Fruit fly (Drosophila melanogaster): ENCODE measurements around the gene GCC185.

Gene GCC185

dm6 chr3R:12010202-12010824 is at the start of gene GCC185, which contains the start of gene KLHL18:
Gene GCC185 (plus strand): TSS chr3R:12010772.
Gene KLHL18 (minus strand): TSS chr3R:12010434.
- TF ChIP-seq pan (optimal IDR thresholded peaks at IDR 0.05) (no peak), usp (GFP tag; optimal IDR thresholded peaks at IDR 0.05) (no peak)

dm6 chr3R:11962739-11963214 is 47.8 kb upstream of the GCC185 start, which contains the start of the genes CG3281 and aurA:
Gene CG3281 (minus strand): TSS chr3R:11962805.
Gene aurA (plus strand): TSS chr3R:11963124.
- TF ChIP-seq Dll (optimal IDR thresholded peaks at IDR 0.05), result no peak
- no peak for TF ChIP-seq EcR (GFP tag; optimal IDR thresholded peaks at IDR 0.05)
- no peak for TF ChIP-seq CG8478 (optimal IDR thresholded peaks at IDR 0.05)
- TF ChIP-seq usp (GFP tag; optimal IDR thresholded peaks at IDR 0.05), result no peak
- no peak for TF ChIP-seq pan (optimal IDR thresholded peaks at IDR 0.05)
- no peak for TF ChIP-seq psq (optimal IDR thresholded peaks at IDR 0.05)

- no peak for TF ChIP-seq usp (GFP tag; optimal IDR thresholded peaks at IDR 0.05)
- TF ChIP-seq CG8478 (optimal IDR thresholded peaks at IDR 0.05), result no peak
- TF ChIP-seq psq (optimal IDR thresholded peaks at IDR 0.05), result no peak
- no peak for TF ChIP-seq EcR (GFP tag; optimal IDR thresholded peaks at IDR 0.05)
- TF ChIP-seq Dll (optimal IDR thresholded peaks at IDR 0.05), result no peak
- TF ChIP-seq pan (optimal IDR thresholded peaks at IDR 0.05), result no peak
These were observed 46.6 kb upstream of the GCC185 start for dm6 chr3R:11964000-11964399.

- no peak for TF ChIP-seq pan (optimal IDR thresholded peaks at IDR 0.05)
- no peak for TF ChIP-seq CG8478 (optimal IDR thresholded peaks at IDR 0.05)
- no peak for TF ChIP-seq EcR (GFP tag; optimal IDR thresholded peaks at IDR 0.05)
- no peak for TF ChIP-seq psq (optimal IDR thresholded peaks at IDR 0.05)
- TF ChIP-seq Dll (optimal IDR thresholded peaks at IDR 0.05), result no peak
- no peak for TF ChIP-seq usp (GFP tag; optimal IDR thresholded peaks at IDR 0.05)
These were observed 43.1 kb upstream of the GCC185 start, which contains the start of the genes CG12213 and GC1 for dm6 chr3R:11967262-11968029. Gene CG12213 (minus strand): TSS chr3R:11967691. Gene GC1 (plus strand): TSS chr3R:11967708.

dm6 chr3R:11968030-11968753 is 42.4 kb upstream of the GCC185 start:
- TF ChIP-seq psq (optimal IDR thresholded peaks at IDR 0.05), result no peak
- TF ChIP-seq pan (optimal IDR thresholded peaks at IDR 0.05), result no peak
- TF ChIP-seq CG8478 (optimal IDR thresholded peaks at IDR 0.05), result no peak
- no peak for TF ChIP-seq Dll (optimal IDR thresholded peaks at IDR 0.05)
- TF ChIP-seq usp (GFP tag; optimal IDR thresholded peaks at IDR 0.05), result no peak
- no peak for TF ChIP-seq EcR (GFP tag; optimal IDR thresholded peaks at IDR 0.05)

dm6 chr3R:11969217-11969616 is 41.4 kb upstream of the GCC185 start:
- TF ChIP-seq pan (optimal IDR thresholded peaks at IDR 0.05) (no peak), usp (GFP tag; optimal IDR thresholded peaks at IDR 0.05) (no peak), Dll (optimal IDR thresholded peaks at IDR 0.05) (no peak), EcR (GFP tag; optimal IDR thresholded peaks at IDR 0.05) (no peak), psq (optimal IDR thresholded peaks at IDR 0.05) (no peak), CG8478 (optimal IDR thresholded peaks at IDR 0.05) (no peak)

- TF ChIP-seq Dll (optimal IDR thresholded peaks at IDR 0.05) (no peak), EcR (GFP tag; optimal IDR thresholded peaks at IDR 0.05) (no peak), CG8478 (optimal IDR thresholded peaks at IDR 0.05) (no peak), usp (GFP tag; optimal IDR thresholded peaks at IDR 0.05) (no peak), pan (optimal IDR thresholded peaks at IDR 0.05) (no peak), psq (optimal IDR thresholded peaks at IDR 0.05) (no peak)
These were observed 39.2 kb upstream of the GCC185 start, which contains the start of gene GC2 for dm6 chr3R:11971394-11971793. Gene GC2 (plus strand): TSS chr3R:11971694.

dm6 chr3R:11973826-11974225 is 36.7 kb upstream of the GCC185 start:
- TF ChIP-seq pan (optimal IDR thresholded peaks at IDR 0.05) (no peak), psq (optimal IDR thresholded peaks at IDR 0.05) (no peak), CG8478 (optimal IDR thresholded peaks at IDR 0.05) (no peak), Dll (optimal IDR thresholded peaks at IDR 0.05) (no peak), usp (GFP tag; optimal IDR thresholded peaks at IDR 0.05) (no peak)

- TF ChIP-seq Dll (optimal IDR thresholded peaks at IDR 0.05) (no peak), pan (optimal IDR thresholded peaks at IDR 0.05) (no peak), usp (GFP tag; optimal IDR thresholded peaks at IDR 0.05) (no peak), CG8478 (optimal IDR thresholded peaks at IDR 0.05) (no peak), EcR (GFP tag; optimal IDR thresholded peaks at IDR 0.05) (no peak), psq (optimal IDR thresholded peaks at IDR 0.05) (no peak)
These were observed 35.9 kb upstream of the GCC185 start, which contains the start of gene Tango9 for dm6 chr3R:11974631-11975030. Gene Tango9 (minus strand): TSS chr3R:11974910.

dm6 chr3R:11976556-11977335 is 33.8 kb upstream of the GCC185 start, which contains the start of gene CG10005:
Gene CG10005 (minus strand): TSS chr3R:11977197.
- TF ChIP-seq pan (optimal IDR thresholded peaks at IDR 0.05) (no peak), EcR (GFP tag; optimal IDR thresholded peaks at IDR 0.05) (peak in 1 of 2 experiments; percentile 67), psq (optimal IDR thresholded peaks at IDR 0.05) (no peak), Dll (optimal IDR thresholded peaks at IDR 0.05) (no peak), CG8478 (optimal IDR thresholded peaks at IDR 0.05) (no peak)

dm6 chr3R:11977336-11977678 is 33.3 kb upstream of the GCC185 start:
- TF ChIP-seq pan (optimal IDR thresholded peaks at IDR 0.05) (peak; percentile 44), EcR (GFP tag; optimal IDR thresholded peaks at IDR 0.05) (no peak)

All from whole organism.